Fruit fly (Drosophila melanogaster): Measurements from ENCODE around the gene Adgf-A.
A peak's percentile ranks its signal among the peaks of the same experiment; 100 is the strongest.

Gene Adgf-A

DNA sequence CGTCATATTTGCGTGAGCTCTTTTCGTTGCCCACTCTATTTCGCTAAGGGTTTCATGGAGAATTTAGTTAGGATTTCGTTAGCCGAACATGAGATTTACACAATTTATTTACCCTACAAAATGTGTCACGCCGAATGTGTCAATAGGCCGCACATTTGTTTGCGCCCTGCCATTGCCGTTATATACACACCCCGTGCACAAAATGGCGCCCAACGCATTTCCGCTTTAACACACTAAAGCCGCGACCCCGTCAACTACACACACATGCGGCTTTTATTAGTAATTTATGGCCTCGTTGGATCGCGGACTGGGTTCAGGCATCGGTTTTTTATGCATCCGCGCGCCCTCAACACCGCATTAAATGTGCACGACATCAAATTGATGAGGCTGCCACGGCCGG is 13.5 kb downstream of the Adgf-A start, which contains the start of gene Adgf-B:
TSS of gene Adgf-B (minus strand) at position 101 of the 400 bp plus-strand sequence.
- TF ChIP-seq CG18619 (GFP tag; optimal IDR thresholded peaks at IDR 0.05) (no peak), CG8944 (GFP tag; optimal IDR thresholded peaks at IDR 0.05) (no peak), Six4 (GFP tag; optimal IDR thresholded peaks at IDR 0.05) (no peak), Stat92E (GFP tag; optimal IDR thresholded peaks at IDR 0.05) (no peak), Med (GFP tag) (peak; percentile 44), MBD-R2 (GFP tag; IDR thresholded peaks at IDR 0.05) (no peak), slbo (GFP tag; IDR thresholded peaks at IDR 0.05) (no peak), dati (GFP tag; IDR thresholded peaks at IDR 0.05) (no peak), CG9797 (GFP tag; optimal IDR thresholded peaks at IDR 0.05) (no peak), Ets97D (GFP tag; optimal IDR thresholded peaks at IDR 0.05) (peak; percentile 16), fu2 (GFP tag; optimal IDR thresholded peaks at IDR 0.05) (no peak), phol (tag; optimal IDR thresholded peaks at IDR 0.05) (peak; percentile 42)

DNA sequence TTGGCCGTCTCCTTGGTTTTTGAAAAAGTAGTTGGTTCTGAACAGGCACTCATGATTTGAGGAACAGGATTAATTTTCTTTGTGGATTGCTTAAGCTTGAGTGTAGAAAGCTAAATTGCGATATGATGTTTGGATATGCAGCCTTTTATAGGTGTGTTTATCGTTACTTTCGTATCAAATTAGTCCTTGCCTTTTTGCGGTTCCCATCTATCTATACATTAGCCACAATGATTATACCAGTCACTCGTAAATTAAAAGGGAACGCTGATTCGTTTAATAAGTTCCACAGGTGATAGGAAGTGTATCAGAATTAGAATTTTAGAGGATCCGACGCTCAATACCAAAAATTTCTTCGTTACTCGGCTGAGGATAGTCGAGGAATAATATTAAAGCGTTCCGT is 17.2 kb downstream of the Adgf-A start, which contains the start of gene CG6034:
TSS of gene CG6034 (minus strand) at position 101 of the 400 bp plus-strand sequence.
- no peak for TF ChIP-seq CG1603 (tag; optimal IDR thresholded peaks at IDR 0.05)

DNA sequence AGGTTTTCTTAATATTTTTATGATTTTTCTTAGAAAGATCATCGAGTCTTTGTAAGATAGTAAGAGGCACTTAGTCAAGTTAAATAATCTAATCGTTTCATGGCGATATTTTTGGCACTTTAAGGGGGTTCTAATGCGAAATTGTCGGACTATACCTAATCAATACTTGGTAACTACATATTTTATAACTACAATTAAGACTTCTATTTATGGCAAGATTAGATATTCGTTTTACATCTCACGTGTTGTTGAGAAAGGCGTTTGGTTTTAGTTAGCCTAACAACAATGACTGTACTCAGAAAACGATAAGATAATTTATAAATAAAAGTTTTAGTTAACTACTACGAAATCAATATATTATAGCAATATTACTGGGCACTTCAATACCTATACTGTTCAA is 21.4 kb downstream of the Adgf-A start:
- TF ChIP-seq cwo (GFP tag; optimal IDR thresholded peaks at IDR 0.05) (peak; percentile 77), CG12769 (tag; optimal IDR thresholded peaks at IDR 0.05) (no peak), exex (tag; optimal IDR thresholded peaks at IDR 0.05) (peak; percentile 86), mld (GFP tag; IDR thresholded peaks at IDR 0.05; ENCODE audit: partially characterized antibody) (no peak), CG9215 (GFP tag; IDR thresholded peaks at IDR 0.05) (no peak), CG14014 (GFP tag; IDR thresholded peaks at IDR 0.05) (no peak), NK7.1 (GFP tag; optimal IDR thresholded peaks at IDR 0.05) (no peak), sug (tag; optimal IDR thresholded peaks at IDR 0.05) (peak; percentile 70), run (tag; optimal IDR thresholded peaks at IDR 0.05) (no peak), sob (GFP tag; IDR thresholded peaks at IDR 0.05) (no peak), zen2 (GFP tag; IDR thresholded peaks at IDR 0.05; ENCODE audit: partially characterized antibody) (no peak), tx (GFP tag; optimal IDR thresholded peaks at IDR 0.05) (no peak), Xbp1 (GFP tag; optimal IDR thresholded peaks at IDR 0.05) (no peak), kay (GFP tag; optimal IDR thresholded peaks at IDR 0.05) (no peak), sc (optimal IDR thresholded peaks at IDR 0.05) (no peak), sc (GFP tag; optimal IDR thresholded peaks at IDR 0.05) (no peak), tap (tag; optimal IDR thresholded peaks at IDR 0.05) (no peak), CG10431 (GFP tag; optimal IDR thresholded peaks at IDR 0.05) (no peak), CG33213 (GFP tag; optimal IDR thresholded peaks at IDR 0.05) (no peak), Trl (optimal IDR thresholded peaks at IDR 0.05) (no peak), Trl (GFP tag; optimal IDR thresholded peaks at IDR 0.05) (no peak), CG33557 (GFP tag; optimal IDR thresholded peaks at IDR 0.05) (no peak), CG10462 (GFP tag; optimal IDR thresholded peaks at IDR 0.05) (no peak), Abd-B (GFP tag; optimal IDR thresholded peaks at IDR 0.05) (no peak), CG1792 (GFP tag; optimal IDR thresholded peaks at IDR 0.05) (no peak), Ravus (GFP tag; IDR thresholded peaks at IDR 0.05) (no peak), CG10565 (GFP tag; optimal IDR thresholded peaks at IDR 0.05) (no peak)

All from whole organism, embryonic.